Worm (Caenorhabditis elegans): Measurements from ENCODE around the gene gln-2.

gln-2 gene

DNA sequence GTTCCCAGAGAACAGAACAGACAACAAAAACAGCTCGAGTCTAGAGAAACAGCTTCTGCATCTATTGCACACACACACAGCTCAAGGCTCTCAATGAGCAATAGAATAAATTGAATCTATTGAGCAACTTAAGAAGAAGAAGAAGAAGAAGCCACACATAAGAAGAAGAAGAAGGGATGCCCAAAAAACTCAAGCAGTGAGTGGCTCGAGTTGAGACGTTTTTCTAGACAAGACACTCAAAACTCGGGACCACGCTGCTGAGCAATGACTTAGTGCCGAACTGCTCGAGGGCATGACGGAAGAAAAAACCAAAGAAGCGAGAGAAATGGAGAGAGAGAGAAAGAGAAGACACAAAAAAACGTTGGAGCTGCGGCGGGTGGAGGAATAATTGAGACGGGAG is 39.3 kb downstream of the gln-2 start:
- TF ChIP-seq ceh-18 (tag; optimal IDR thresholded peaks at IDR 0.05) (peak; percentile 23), unc-42 (tag; optimal IDR thresholded peaks at IDR 0.05) (peak; percentile 85), pros-1 (tag; optimal IDR thresholded peaks at IDR 0.05) (no peak), lin-11 (tag; optimal IDR thresholded peaks at IDR 0.05) (no peak), C08G9.2 (tag; optimal IDR thresholded peaks at IDR 0.05) (peak; percentile 10)

DNA sequence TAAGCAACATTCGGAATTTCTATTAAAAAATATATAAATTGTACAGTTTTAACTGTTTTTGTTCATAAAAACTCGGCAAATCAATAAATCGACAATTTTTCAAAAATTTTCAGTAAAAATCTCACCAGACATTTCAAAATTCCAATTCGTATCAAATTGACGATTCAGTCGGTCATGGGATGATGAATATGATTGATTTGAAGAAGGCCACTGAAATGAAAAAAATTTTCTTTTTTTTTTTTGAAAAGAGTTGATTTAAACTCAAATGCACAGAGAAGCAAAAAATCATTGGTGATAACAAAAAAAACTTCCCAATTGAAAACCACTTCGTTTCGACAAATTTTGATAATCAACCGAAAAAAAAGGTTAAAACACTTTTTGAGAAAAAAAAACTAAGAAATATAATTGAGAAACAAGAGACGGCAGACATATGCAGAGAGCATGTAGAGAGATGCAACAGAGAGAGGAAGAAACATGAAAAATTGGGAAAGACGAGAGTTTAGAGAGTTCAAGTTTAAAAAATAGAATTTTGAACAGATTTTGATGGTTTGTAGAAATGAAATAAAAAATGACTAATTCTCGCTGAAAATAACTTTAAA is 40.8 kb downstream of the gln-2 start:
- no peak for TF ChIP-seq elt-2 (tag; optimal IDR thresholded peaks at IDR 0.05)
- no peak for TF ChIP-seq ceh-22 (tag; optimal IDR thresholded peaks at IDR 0.05)
- TF ChIP-seq ceh-14 (tag; optimal IDR thresholded peaks at IDR 0.05) = no peak
- no peak for TF ChIP-seq lim-6 (tag; optimal IDR thresholded peaks at IDR 0.05)
- no peak for TF ChIP-seq ttx-3 (tag; optimal IDR thresholded peaks at IDR 0.05)

DNA sequence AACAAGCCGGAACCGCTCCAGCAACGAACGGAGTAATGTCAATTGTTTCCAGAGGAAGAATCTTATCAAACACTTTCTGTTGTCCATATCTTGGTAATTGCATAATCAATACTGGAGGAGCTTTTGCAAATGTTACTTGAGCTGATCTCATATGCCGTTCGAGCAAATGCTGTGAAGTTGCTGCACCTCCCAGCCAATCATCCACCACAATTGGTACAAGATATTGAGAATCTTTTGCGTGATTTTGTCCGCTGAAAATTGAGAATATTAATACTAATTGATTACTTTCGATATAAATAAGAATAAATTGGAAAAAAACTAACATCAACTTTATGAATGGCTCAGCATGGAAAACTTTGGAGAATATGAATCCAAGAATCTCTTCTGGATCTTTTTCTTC is 44.9 kb downstream of the gln-2 start:
- no peak for TF ChIP-seq pros-1 (tag; optimal IDR thresholded peaks at IDR 0.05)
